Fruit fly (Drosophila melanogaster): ENCODE measurements around the gene Atg4a.
A peak's percentile ranks its signal among the peaks of the same experiment; 100 is the strongest.

Atg4a gene

dm6 chr2L:1077053-1077452, 3.7 kb upstream of the Atg4a start (continued):
- TF ChIP-seq Bteb2 (GFP tag; optimal IDR thresholded peaks at IDR 0.05) = no peak
- TF ChIP-seq sens-2 (GFP tag; IDR thresholded peaks at IDR 0.05) = no peak
- TF ChIP-seq grn (GFP tag; optimal IDR thresholded peaks at IDR 0.05) = no peak
- TF ChIP-seq ato (GFP tag; IDR thresholded peaks at IDR 0.05; ENCODE audit: partially characterized antibody) = no peak
- no peak for TF ChIP-seq Drgx (GFP tag; IDR thresholded peaks at IDR 0.05)
- TF ChIP-seq Dll (GFP tag; IDR thresholded peaks at IDR 0.05; ENCODE audit: partially characterized antibody) = no peak
- no peak for TF ChIP-seq H2.0 (GFP tag; IDR thresholded peaks at IDR 0.05)
- TF ChIP-seq CG11723 (GFP tag; optimal IDR thresholded peaks at IDR 0.05) = no peak
- no peak for TF ChIP-seq pnt (GFP tag; optimal IDR thresholded peaks at IDR 0.05)
- TF ChIP-seq CG15011 (GFP tag; optimal IDR thresholded peaks at IDR 0.05) = no peak
- no peak for TF ChIP-seq trem (tag; optimal IDR thresholded peaks at IDR 0.05)
- TF ChIP-seq cwo (GFP tag; optimal IDR thresholded peaks at IDR 0.05) = peak; percentile 27
- no peak for TF ChIP-seq CG18619 (GFP tag; optimal IDR thresholded peaks at IDR 0.05)
- peak; percentile 53 for TF ChIP-seq Med (GFP tag)
- TF ChIP-seq E2f1 (GFP tag; IDR thresholded peaks at IDR 0.05) = 0 out of 2 replicates have a peak, but pooled peaks have one; percentile 17

dm6 chr2L:1077469-1077993, 3.2 kb upstream of the Atg4a start, which contains the start of the genes S and ast:
TSS of gene S (minus strand) at chr2L:1077815.
TSS of gene ast (plus strand) at chr2L:1077948.
- TF ChIP-seq Bgb (GFP tag; IDR thresholded peaks at IDR 0.05; ENCODE audit: partially characterized antibody) (peak; percentile 99), hb (GFP tag; IDR thresholded peaks at IDR 0.05; ENCODE audit: partially characterized antibody) (peak; percentile 97), stwl (tag; optimal IDR thresholded peaks at IDR 0.05) (peak; percentile 72), CG8089 (GFP tag; optimal IDR thresholded peaks at IDR 0.05) (peak; percentile 38), fd102C (GFP tag; optimal IDR thresholded peaks at IDR 0.05) (no peak), HLH4C (GFP tag; IDR thresholded peaks at IDR 0.05; ENCODE audit: partially characterized antibody) (peak; percentile 91), Max (GFP tag; optimal IDR thresholded peaks at IDR 0.05) (peak; percentile 47), hkb (optimal IDR thresholded peaks at IDR 0.05) (no peak), hkb (GFP tag; IDR thresholded peaks at IDR 0.05) (peak; percentile 52; the same call in 1 of the 2 replicates), Ravus (GFP tag; IDR thresholded peaks at IDR 0.05) (no peak), CG11504 (tag; optimal IDR thresholded peaks at IDR 0.05) (no peak), tll (GFP tag; optimal IDR thresholded peaks at IDR 0.05) (no peak), tgo (GFP tag; IDR thresholded peaks at IDR 0.05) (no peak), CG12104 (GFP tag; optimal IDR thresholded peaks at IDR 0.05) (no peak), bigmax (GFP tag; optimal IDR thresholded peaks at IDR 0.05) (peak; percentile 36), CG17568 (GFP tag; optimal IDR thresholded peaks at IDR 0.05) (no peak), CG42726 (GFP tag; IDR thresholded peaks at IDR 0.05; ENCODE audit: partially characterized antibody) (peak; percentile 99), Eip74EF (GFP tag; optimal IDR thresholded peaks at IDR 0.05) (no peak), Doc3 (GFP tag; IDR thresholded peaks at IDR 0.05; ENCODE audit: partially characterized antibody) (peak; percentile 91), ATbp (GFP tag; optimal IDR thresholded peaks at IDR 0.05) (peak; percentile 6), tna (GFP tag; IDR thresholded peaks at IDR 0.05; ENCODE audit: partially characterized antibody) (peak; percentile 95), CG14050 (GFP tag; IDR thresholded peaks at IDR 0.05) (no peak), Rfx (GFP tag; IDR thresholded peaks at IDR 0.05) (peak; percentile 62), CG6254 (GFP tag; optimal IDR thresholded peaks at IDR 0.05) (no peak), CG4404 (GFP tag; IDR thresholded peaks at IDR 0.05) (no peak), pan (optimal IDR thresholded peaks at IDR 0.05) (no peak), pan (GFP tag; optimal IDR thresholded peaks at IDR 0.05 in 1 of 2, IDR thresholded peaks at IDR 0.05 in 1 of 2) (no peak), croc (GFP tag; conservative IDR thresholded peaks at IDR 0.05) (no peak), nerfin-1 (tag; optimal IDR thresholded peaks at IDR 0.05) (peak; percentile 36), CG10274 (GFP tag; optimal IDR thresholded peaks at IDR 0.05) (no peak), sim (GFP tag; IDR thresholded peaks at IDR 0.05) (no peak), org-1 (GFP tag; optimal IDR thresholded peaks at IDR 0.05) (no peak), NfI (GFP tag; optimal IDR thresholded peaks at IDR 0.05) (no peak), emc (GFP tag; optimal IDR thresholded peaks at IDR 0.05) (no peak), CG2202 (tag; optimal IDR thresholded peaks at IDR 0.05) (peak; percentile 1)

Data from whole organism, embryonic.